Fruit fly (Drosophila melanogaster) whole organism, embryonic: ENCODE data around the gene CG17732.

Source experiments
- BEAF-32 ChIP-seq: fragments of 200-800 bp; sonication (Bioruptor generic); optimal IDR thresholded peaks from 3 replicates; lab custom pipeline; 2017; ENCODE audit warnings: missing biosample characterization, missing genetic modification characterization, mild to moderate bottlenecking, moderate library complexity, missing genetic modification reagents
- CG1024 ChIP-seq: fragments of 200-800 bp; sonication (Bioruptor generic); IDR thresholded peaks from 2 replicates; pipeline ENCODE4 v1.3.6; 2022; ENCODE audit warnings: missing biosample characterization, missing genetic modification characterization
- CG10431 ChIP-seq: fragments of 200-800 bp; sonication (Bioruptor generic); optimal IDR thresholded peaks from 3 replicates; lab custom pipeline; 2018; ENCODE audit warnings: missing biosample characterization, mild to moderate bottlenecking, missing genetic modification characterization
- CG11696 ChIP-seq: fragments of 200-800 bp; sonication (Bioruptor generic); IDR thresholded peaks from 2 replicates; pipeline ENCODE4 v1.3.6; 2022; ENCODE audit warnings: missing biosample characterization, missing genetic modification characterization
- CG12155 ChIP-seq: fragments of 200-800 bp; sonication (Bioruptor generic); optimal IDR thresholded peaks from 3 replicates; lab custom pipeline; 2016; ENCODE audit warnings: missing biosample characterization, missing genetic modification characterization
- CG12299 ChIP-seq: fragments of 200-800 bp; sonication (Bioruptor generic); optimal IDR thresholded peaks from 2 replicates; lab custom pipeline; 2018; ENCODE audit warnings: missing biosample characterization, mild to moderate bottlenecking, missing genetic modification characterization
- CG14014 ChIP-seq: fragments of 200-800 bp; sonication (Bioruptor generic); IDR thresholded peaks from 2 replicates; pipeline ENCODE4 v1.3.6; 2022; ENCODE audit warnings: missing biosample characterization, missing genetic modification characterization
- CG14710 ChIP-seq: fragments of 200-800 bp; sonication (Bioruptor generic); optimal IDR thresholded peaks from 3 replicates; lab custom pipeline; 2019; ENCODE audit warnings: missing biosample characterization, mild to moderate bottlenecking, missing genetic modification characterization, moderate library complexity
- CG18262 ChIP-seq: fragments of 200-800 bp; optimal IDR thresholded peaks from 3 replicates; lab custom pipeline; 2019; ENCODE audit warnings: missing biosample characterization, mild to moderate bottlenecking, missing genetic modification characterization, moderate library complexity
- CG31388 ChIP-seq: fragments of 200-800 bp; sonication (Bioruptor generic); optimal IDR thresholded peaks from 2 replicates; lab custom pipeline; 2016; ENCODE audit warnings: missing biosample characterization, missing genetic modification characterization
- CG31441 ChIP-seq: fragments of 200-800 bp; sonication (Bioruptor generic); IDR thresholded peaks from 2 replicates; pipeline ENCODE4 v1.3.6; 2022; ENCODE audit warnings: missing biosample characterization, missing genetic modification characterization
- CG3847 ChIP-seq: fragments of 200-800 bp; sonication (Bioruptor generic); IDR thresholded peaks from 2 replicates; pipeline ENCODE4 v1.3.6; 2022; ENCODE audit warnings: missing biosample characterization, missing genetic modification characterization
- CG7271 ChIP-seq: fragments of 200-800 bp; sonication (Bioruptor generic); optimal IDR thresholded peaks from 2 replicates; lab custom pipeline; 2018; ENCODE audit warnings: missing biosample characterization, mild to moderate bottlenecking, missing genetic modification characterization, moderate library complexity
- CG8290 ChIP-seq, 3 experiments: fragments of 200-800 bp; sonication (Bioruptor generic); optimal IDR thresholded peaks; 2 replicates each; lab custom pipeline; 2016 to 2019; ENCODE audit warnings: missing biosample characterization in 3 of 3, missing genetic modification characterization in 3 of 3, mild to moderate bottlenecking in 2 of 3, moderate library complexity in 1 of 3
- CG9215 ChIP-seq: fragments of 200-800 bp; sonication (Bioruptor generic); IDR thresholded peaks from 2 replicates; pipeline ENCODE4 v1.3.6; 2022; ENCODE audit warnings: missing biosample characterization, missing genetic modification characterization
- CG9609 ChIP-seq: fragments of 200-800 bp; sonication (Bioruptor generic); optimal IDR thresholded peaks from 3 replicates; lab custom pipeline; 2016; ENCODE audit warnings: missing biosample characterization, missing genetic modification characterization
- CoRest ChIP-seq: fragments of 200-800 bp; sonication (Bioruptor generic); optimal IDR thresholded peaks from 3 replicates; lab custom pipeline; 2018; ENCODE audit warnings: missing biosample characterization, mild to moderate bottlenecking, missing genetic modification characterization, moderate library complexity
- Dref ChIP-seq: fragments of 200-800 bp; sonication (Bioruptor generic); IDR thresholded peaks from 2 replicates; pipeline ENCODE4 v1.3.6; 2022; ENCODE audit warnings: missing biosample characterization, missing genetic modification characterization
- Fer1 ChIP-seq: fragments of 200-800 bp; sonication (Bioruptor generic); optimal IDR thresholded peaks from 2 replicates; lab custom pipeline; 2017; ENCODE audit warnings: missing biosample characterization, mild to moderate bottlenecking, missing genetic modification characterization
- H15 ChIP-seq: fragments of 200-800 bp; sonication (Bioruptor generic); IDR thresholded peaks from 3 replicates; pipeline ENCODE4 v1.3.6; 2022; ENCODE audit warnings: missing biosample characterization, missing genetic modification characterization
- HLH3B ChIP-seq: fragments of 200-800 bp; sonication (Bioruptor generic); IDR thresholded peaks from 2 replicates; pipeline ENCODE4 v1.3.6; 2022; ENCODE audit warnings: missing biosample characterization, missing genetic modification characterization
- Hand ChIP-seq: fragments of 200-800 bp; sonication (Bioruptor generic); optimal IDR thresholded peaks from 2 replicates; lab custom pipeline; 2017; ENCODE audit warnings: mild to moderate bottlenecking, missing biosample characterization, missing genetic modification reagents, missing genetic modification characterization
- Lhr ChIP-seq: fragments of 200-800 bp; sonication (Bioruptor generic); optimal IDR thresholded peaks from 3 replicates; lab custom pipeline; 2017; ENCODE audit warnings: mild to moderate bottlenecking, missing biosample characterization, missing genetic modification reagents, missing genetic modification characterization
- Max ChIP-seq: fragments of 200-800 bp; sonication (Bioruptor generic); optimal IDR thresholded peaks from 2 replicates; lab custom pipeline; 2016; ENCODE audit warnings: missing biosample characterization, mild to moderate bottlenecking, missing genetic modification characterization
- Neu2 ChIP-seq: fragments of 200-800 bp; sonication (Bioruptor generic); optimal IDR thresholded peaks from 3 replicates; lab custom pipeline; 2016; ENCODE audit warnings: missing biosample characterization, missing genetic modification characterization, borderline replicate concordance
- ato ChIP-seq: fragments of 200-800 bp; sonication (Bioruptor generic); IDR thresholded peaks from 2 replicates; pipeline ENCODE4 v1.3.6; 2022; ENCODE audit warnings: missing biosample characterization, missing genetic modification characterization; ENCODE audit not compliant: partially characterized antibody
- btn ChIP-seq: fragments of 200-800 bp; sonication (Bioruptor generic); optimal IDR thresholded peaks from 2 replicates; lab custom pipeline; 2016; ENCODE audit warnings: missing biosample characterization, missing genetic modification characterization
- chif ChIP-seq, 2 experiments: fragments of 200-800 bp; sonication (Bioruptor generic); optimal IDR thresholded peaks; 3 replicates each; lab custom pipeline; 2016; ENCODE audit warnings: missing biosample characterization in 2 of 2, missing genetic modification characterization in 2 of 2
- dimm ChIP-seq: fragments of 200-800 bp; sonication (Bioruptor generic); IDR thresholded peaks from 2 replicates; pipeline ENCODE4 v1.3.6; 2022; ENCODE audit warnings: missing biosample characterization, missing genetic modification characterization
- dmrt99B ChIP-seq: fragments of 200-800 bp; sonication (Bioruptor generic); optimal IDR thresholded peaks from 2 replicates; lab custom pipeline; 2018; ENCODE audit warnings: missing biosample characterization, mild to moderate bottlenecking, missing genetic modification characterization, moderate library complexity
- dysf ChIP-seq: fragments of 200-800 bp; sonication (Bioruptor generic); IDR thresholded peaks from 3 replicates; pipeline ENCODE4 v1.3.6; 2022; ENCODE audit warnings: missing biosample characterization, missing genetic modification characterization
- fd96Cb ChIP-seq: fragments of 200-800 bp; sonication (Bioruptor generic); optimal IDR thresholded peaks from 2 replicates; lab custom pipeline; 2018; ENCODE audit warnings: missing biosample characterization, mild to moderate bottlenecking, missing genetic modification characterization, moderate library complexity
- gcm ChIP-seq: fragments of 200-800 bp; sonication (Bioruptor generic); optimal IDR thresholded peaks from 2 replicates; lab custom pipeline; 2019; ENCODE audit warnings: missing biosample characterization, mild to moderate bottlenecking, missing genetic modification characterization, moderate library complexity
- gcm2 ChIP-seq: fragments of 200-800 bp; sonication (Bioruptor generic); optimal IDR thresholded peaks from 2 replicates; lab custom pipeline; 2016; ENCODE audit warnings: missing biosample characterization, missing genetic modification characterization
- grn ChIP-seq: fragments of 200-800 bp; sonication (Bioruptor generic); optimal IDR thresholded peaks from 3 replicates; lab custom pipeline; 2017; ENCODE audit warnings: missing biosample characterization, missing genetic modification characterization
- gsb ChIP-seq: fragments of 200-800 bp; sonication (Bioruptor generic); IDR thresholded peaks from 2 replicates; pipeline ENCODE4 v1.3.6; 2022; ENCODE audit warnings: missing biosample characterization, missing genetic modification characterization
- hb ChIP-seq: fragments of 200-800 bp; sonication (Bioruptor generic); IDR thresholded peaks from 3 replicates; pipeline ENCODE4 v1.3.6; 2022; ENCODE audit warnings: missing biosample characterization, missing genetic modification characterization; ENCODE audit not compliant: partially characterized antibody
- hth ChIP-seq: fragments of >200 bp; optimal IDR thresholded peaks from 2 replicates; lab custom pipeline; 2017; ENCODE audit warnings: inconsistent platforms
- mld ChIP-seq: fragments of 200-800 bp; sonication (Bioruptor generic); IDR thresholded peaks from 3 replicates; pipeline ENCODE4 v1.3.6; 2022; ENCODE audit warnings: missing biosample characterization, missing genetic modification characterization; ENCODE audit not compliant: partially characterized antibody
- phol ChIP-seq: fragments of 200-800 bp; sonication (Bioruptor generic); optimal IDR thresholded peaks from 3 replicates; lab custom pipeline; 2018; ENCODE audit warnings: missing biosample characterization, mild to moderate bottlenecking, missing genetic modification characterization, moderate library complexity
- pros ChIP-seq: fragments of 200-800 bp; sonication (Bioruptor generic); optimal IDR thresholded peaks from 3 replicates; lab custom pipeline; 2019; ENCODE audit warnings: missing biosample characterization, mild to moderate bottlenecking, missing genetic modification characterization, moderate library complexity
- rib ChIP-seq: fragments of 200-800 bp; sonication (Bioruptor generic); IDR thresholded peaks from 2 replicates; pipeline ENCODE4 v1.3.6; 2022; ENCODE audit warnings: missing biosample characterization, missing genetic modification characterization
- so ChIP-seq: fragments of 200-800 bp; sonication (Bioruptor generic); IDR thresholded peaks from 3 replicates; pipeline ENCODE4 v1.3.6; 2022; ENCODE audit warnings: missing biosample characterization, missing genetic modification characterization
- tgo ChIP-seq: fragments of 200-800 bp; sonication (Bioruptor generic); IDR thresholded peaks from 3 replicates; pipeline ENCODE4 v1.3.6; 2022; ENCODE audit warnings: missing biosample characterization, missing genetic modification characterization
- tll ChIP-seq, 2 experiments: fragments of 200-800 bp in 1 of 2; fragments of >200 bp in 1 of 2; sonication (Bioruptor generic) in 1 of 2; optimal IDR thresholded peaks; 2 replicates each; lab custom pipeline; 2017 to 2019; ENCODE audit warnings: missing biosample characterization in 2 of 2, missing genetic modification characterization in 2 of 2, mild to moderate bottlenecking in 1 of 2, moderate library complexity in 1 of 2
- vfl ChIP-seq: fragments of 200-800 bp; sonication (Bioruptor generic); optimal IDR thresholded peaks from 2 replicates; lab custom pipeline; 2016; ENCODE audit warnings: missing biosample characterization, missing genetic modification characterization
- vvl ChIP-seq: fragments of 200-800 bp; sonication (Bioruptor generic); IDR thresholded peaks from 2 replicates; pipeline ENCODE4 v1.3.6; 2022; ENCODE audit warnings: missing biosample characterization, missing genetic modification characterization
- zen2 ChIP-seq: fragments of 200-800 bp; sonication (Bioruptor generic); IDR thresholded peaks from 3 replicates; pipeline ENCODE4 v1.3.6; 2022; ENCODE audit warnings: missing biosample characterization, missing genetic modification characterization; ENCODE audit not compliant: partially characterized antibody

Gene CG17732

dm6 chr3L:20006269-20007265 lies 25.1 kb downstream of the CG17732 start (continued):
- TF ChIP-seq CG12155 (GFP tag; lab: Kevin White, UChicago) (no peak), HLH3B (GFP tag; lab: Robert Waterston, UW) (no peak), CG7271 (peak; percentile 20), Neu2 (GFP tag; lab: Kevin White, UChicago) (peak; percentile 33), gsb (GFP tag; lab: Robert Waterston, UW) (no peak), pros (GFP tag; lab: Kevin White, UChicago) (no peak), vvl (no peak), btn (GFP tag; lab: Kevin White, UChicago) (no peak), CG9215 (GFP tag; lab: Robert Waterston, UW) (no peak), gcm2 (no peak), tgo (no peak), CG14014 (GFP tag; lab: Robert Waterston, UW) (no peak), fd96Cb (no peak), CG9609 (GFP tag; lab: Kevin White, UChicago) (no peak), CG31441 (GFP tag; lab: Robert Waterston, UW) (no peak), mld (peak; percentile 99), CG8290 (GFP tag; optimal IDR thresholded peaks at IDR 0.05; lab: Kevin White, UChicago) (no peak), CG8290 (tag; optimal IDR thresholded peaks at IDR 0.05; lab: Kevin White, UChicago) (peak; percentile 48 to 71), rib (GFP tag; lab: Robert Waterston, UW) (no peak), dysf (GFP tag; lab: Robert Waterston, UW) (no peak), CG14710 (tag; lab: Kevin White, UChicago) (no peak), phol (no peak), Max (no peak), vfl (GFP tag; lab: Kevin White, UChicago) (no peak), hth (lab: Kevin White, UChicago) (no peak), ato (GFP tag; lab: Robert Waterston, UW) (peak; percentile 100), dmrt99B (tag; lab: Kevin White, UChicago) (no peak), H15 (GFP tag; lab: Robert Waterston, UW) (no peak), CG18262 (tag; lab: Kevin White, UChicago) (no peak), CG12299 (tag; lab: Kevin White, UChicago) (no peak), grn (no peak), Dref (GFP tag; lab: Robert Waterston, UW) (peak; percentile 96), CG10431 (GFP tag; lab: Kevin White, UChicago) (peak; percentile 35), CG11696 (GFP tag; lab: Robert Waterston, UW) (no peak), dimm (no peak), chif (GFP tag; optimal IDR thresholded peaks at IDR 0.05; lab: Kevin White, UChicago) (no peak), BEAF-32 (GFP tag; lab: Kevin White, UChicago) (peak; percentile 68), CoRest (tag; lab: Kevin White, UChicago) (no peak), Fer1 (GFP tag; lab: Kevin White, UChicago) (no peak), CG1024 (no peak), CG3847 (GFP tag; lab: Robert Waterston, UW) (no peak), hb (GFP tag; lab: Robert Waterston, UW) (peak; percentile 99), CG31388 (no peak), Hand (GFP tag; lab: Kevin White, UChicago) (no peak), zen2 (GFP tag; lab: Robert Waterston, UW) (peak; percentile 97), so (GFP tag; lab: Robert Waterston, UW) (no peak), tll (GFP tag; optimal IDR thresholded peaks at IDR 0.05; lab: Kevin White, UChicago) (peak in 1 of 2 experiments; percentile 72), Lhr (GFP tag; lab: Kevin White, UChicago) (no peak), gcm (GFP tag; lab: Kevin White, UChicago) (no peak)
